Worm (Caenorhabditis elegans): ENCODE results near the gene str-85.

str-85 gene

DNA sequence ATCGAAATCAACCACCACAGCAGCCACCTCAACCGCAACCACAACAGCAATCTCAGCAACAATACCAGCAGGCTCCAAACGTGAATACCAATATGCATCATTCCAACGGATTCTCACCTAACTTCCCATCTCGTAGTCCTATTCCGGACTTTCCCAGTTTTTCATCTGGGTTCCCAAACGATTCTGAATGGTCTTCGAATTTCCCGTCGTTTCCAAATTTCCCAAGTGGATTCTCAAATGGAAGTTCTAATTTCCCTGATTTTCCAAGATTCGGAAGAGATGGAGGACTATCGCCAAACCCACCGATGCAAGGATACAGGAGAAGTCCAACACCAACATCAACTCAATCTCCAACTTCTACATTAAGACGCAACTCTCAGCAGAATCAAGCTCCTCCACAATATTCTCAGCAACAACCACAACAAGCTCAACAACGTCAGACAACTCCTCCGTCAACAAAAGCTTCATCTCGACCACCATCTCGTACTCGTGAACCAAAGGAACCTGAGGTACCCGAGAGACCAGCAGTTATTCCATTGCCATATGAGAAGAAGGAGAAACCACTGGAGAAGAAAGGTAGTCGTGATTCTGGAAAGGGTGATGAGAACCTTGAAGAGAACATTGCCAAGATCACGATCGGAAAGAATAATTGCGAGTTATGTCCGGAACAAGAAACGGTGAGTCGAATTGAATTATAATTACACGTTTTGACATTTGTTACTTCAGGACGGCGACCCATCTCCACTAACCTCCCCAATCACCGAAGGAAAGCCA, 48.0 kb downstream of the str-85 start:
- peak; percentile 75 for TF ChIP-seq ama-1 (optimal IDR thresholded peaks at IDR 0.05)
- no peak for TF ChIP-seq nhr-11 (tag; optimal IDR thresholded peaks at IDR 0.05)

DNA sequence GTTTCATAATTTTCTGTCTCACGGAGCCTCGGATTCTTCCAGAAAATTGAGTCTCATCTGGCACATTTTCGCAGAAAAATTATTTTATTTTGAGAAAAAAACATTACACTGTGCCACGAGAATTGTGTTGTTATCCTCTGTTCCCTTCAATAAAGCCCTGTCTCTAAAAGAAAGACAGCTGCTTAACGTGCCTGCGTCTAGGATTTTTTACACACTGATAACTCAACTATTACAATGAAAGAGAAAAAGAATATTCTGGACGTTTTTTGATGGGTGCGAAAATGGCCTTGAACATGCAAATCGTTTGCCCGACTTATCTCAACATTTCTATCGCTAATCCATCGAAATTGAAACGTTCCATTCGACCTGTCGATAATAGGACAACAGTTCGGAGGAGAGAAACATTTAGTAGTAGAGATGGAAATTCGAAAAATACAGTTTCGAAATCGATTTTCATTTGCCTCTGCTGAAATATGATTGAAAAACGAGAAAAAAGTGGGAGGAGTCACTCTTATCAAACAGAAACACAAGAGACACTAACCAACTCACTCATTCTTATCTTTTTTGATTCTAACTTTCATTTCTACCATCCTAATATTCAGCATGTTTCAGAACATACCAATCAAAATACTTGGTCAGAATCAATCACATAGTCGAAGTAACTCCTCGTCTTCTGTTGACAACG, 48.7 kb downstream of the str-85 start:
- TF ChIP-seq lsy-2 (tag; optimal IDR thresholded peaks at IDR 0.05), result peak in 1 of 2 experiments; percentile 10
- no peak for TF ChIP-seq ztf-1 (GFP tag; conservative IDR thresholded peaks at IDR 0.05)
- peak; percentile 48 for TF ChIP-seq ceh-16 (tag; optimal IDR thresholded peaks at IDR 0.05)
- TF ChIP-seq lin-39 (tag; optimal IDR thresholded peaks at IDR 0.05), result no peak
- TF ChIP-seq unc-62 (GFP tag; optimal IDR thresholded peaks at IDR 0.05), result no peak
- TF ChIP-seq peb-1 (tag; optimal IDR thresholded peaks at IDR 0.05), result no peak
- TF ChIP-seq C34F6.9 (tag; optimal IDR thresholded peaks at IDR 0.05), result peak; percentile 47
- no peak for TF ChIP-seq nhr-77 (tag; optimal IDR thresholded peaks at IDR 0.05)
- TF ChIP-seq nhr-129 (tag; optimal IDR thresholded peaks at IDR 0.05), result peak; percentile 12
- TF ChIP-seq nhr-6 (tag; optimal IDR thresholded peaks at IDR 0.05), result peak; percentile 34
- no peak for TF ChIP-seq snpc-4 (tag; optimal IDR thresholded peaks at IDR 0.05)
- peak; percentile 62 for TF ChIP-seq fos-1 (tag; optimal IDR thresholded peaks at IDR 0.05)
- peak; percentile 5 for TF ChIP-seq F13H6.1 (tag; optimal IDR thresholded peaks at IDR 0.05)

DNA sequence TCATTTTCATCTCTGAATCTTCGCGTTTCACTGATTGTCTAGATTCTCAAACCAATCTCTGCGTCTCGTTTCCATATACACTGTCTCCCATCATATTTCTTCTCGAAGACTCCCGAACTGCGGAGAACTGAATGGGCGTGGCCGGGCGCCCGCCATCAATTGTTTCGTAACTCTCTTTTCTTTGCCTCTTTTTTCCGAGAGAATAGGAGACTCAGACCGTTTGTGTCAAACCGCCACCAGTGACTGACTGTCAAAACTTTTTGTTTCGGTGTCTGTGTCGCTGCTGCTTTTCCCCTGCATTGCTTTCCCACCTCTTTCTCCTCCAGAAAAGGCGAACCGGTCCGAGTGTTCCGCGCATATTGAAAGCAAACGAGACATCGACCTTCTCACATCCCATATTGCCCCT, 49.5 kb downstream of the str-85 start, which contains the start of gene unc-23:
Gene unc-23 (plus strand): TSS at position 176 of the 406 bp plus-strand sequence.
- TF ChIP-seq sem-4 (tag; optimal IDR thresholded peaks at IDR 0.05) (peak; percentile 95), lin-39 (tag; optimal IDR thresholded peaks at IDR 0.05) (no peak), lin-13 (GFP tag; optimal IDR thresholded peaks at IDR 0.05) (peak; percentile 50), Y55F3AM.14 (GFP tag; optimal IDR thresholded peaks at IDR 0.05) (peak; percentile 51), F13H6.1 (tag; optimal IDR thresholded peaks at IDR 0.05) (peak; percentile 94), crh-2 (tag; optimal IDR thresholded peaks at IDR 0.05) (peak; percentile 82), peb-1 (tag; optimal IDR thresholded peaks at IDR 0.05) (no peak), lin-11 (tag; optimal IDR thresholded peaks at IDR 0.05) (peak; percentile 37), nhr-21 (tag; optimal IDR thresholded peaks at IDR 0.05) (peak; percentile 77), ztf-4 (tag; optimal IDR thresholded peaks at IDR 0.05) (peak; percentile 65), sma-9 (GFP tag; optimal IDR thresholded peaks at IDR 0.05) (peak; percentile 89), sma-9 (tag; optimal IDR thresholded peaks at IDR 0.05) (no peak), blmp-1 (tag; optimal IDR thresholded peaks at IDR 0.05; ENCODE audit: insufficient read depth) (peak; percentile 91), nhr-6 (tag; optimal IDR thresholded peaks at IDR 0.05) (peak; percentile 72), mbf-1 (tag; optimal IDR thresholded peaks at IDR 0.05) (no peak), unc-39 (tag; optimal IDR thresholded peaks at IDR 0.05) (no peak), mab-5 (tag; optimal IDR thresholded peaks at IDR 0.05) (no peak), sma-3 (GFP tag; optimal IDR thresholded peaks at IDR 0.05) (peak; percentile 97), gmeb-1 (tag; optimal IDR thresholded peaks at IDR 0.05) (peak; percentile 76), ceh-16 (tag; optimal IDR thresholded peaks at IDR 0.05) (peak; percentile 59), C34F6.9 (tag; optimal IDR thresholded peaks at IDR 0.05) (peak; percentile 54), nhr-25 (tag; optimal IDR thresholded peaks at IDR 0.05) (peak; percentile 86), nhr-129 (tag; optimal IDR thresholded peaks at IDR 0.05) (peak; percentile 80), nhr-77 (tag; optimal IDR thresholded peaks at IDR 0.05) (peak; percentile 56), fos-1 (tag; optimal IDR thresholded peaks at IDR 0.05) (peak; percentile 89), lsy-2 (tag; optimal IDR thresholded peaks at IDR 0.05) (peak; percentile 60 to 73), ztf-11 (tag; optimal IDR thresholded peaks at IDR 0.05) (no peak), egl-27 (tag; optimal IDR thresholded peaks at IDR 0.05) (peak; percentile 68), elt-1 (tag; optimal IDR thresholded peaks at IDR 0.05) (no peak), ZK546.5 (tag; optimal IDR thresholded peaks at IDR 0.05) (no peak)

DNA sequence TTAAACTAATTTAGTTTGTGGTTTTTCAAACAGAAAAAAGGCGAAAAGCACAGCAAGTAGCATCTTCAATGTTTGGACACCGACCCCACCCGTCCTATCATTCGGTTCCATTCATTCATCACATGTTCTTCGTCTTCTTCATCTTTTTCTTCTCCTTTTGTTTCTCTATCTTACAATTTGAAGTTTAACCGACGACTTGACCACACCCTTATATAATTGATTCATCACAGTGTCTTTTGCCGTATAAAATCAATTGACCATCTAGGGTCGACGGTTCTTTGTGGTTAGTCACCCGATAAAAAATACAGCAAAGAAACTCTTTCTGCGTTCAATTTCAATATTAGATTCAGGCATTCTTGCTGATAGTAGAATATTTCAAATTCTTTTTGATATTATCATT, 50.5 kb downstream of the str-85 start:
- TF ChIP-seq crh-2 (tag; optimal IDR thresholded peaks at IDR 0.05), result peak; percentile 36
- TF ChIP-seq nhr-6 (tag; optimal IDR thresholded peaks at IDR 0.05), result no peak
- peak; percentile 80 for TF ChIP-seq fos-1 (tag; optimal IDR thresholded peaks at IDR 0.05)
- TF ChIP-seq blmp-1 (tag; optimal IDR thresholded peaks at IDR 0.05; ENCODE audit: insufficient read depth), result peak; percentile 10
- TF ChIP-seq lsy-2 (tag; optimal IDR thresholded peaks at IDR 0.05), result peak in 1 of 2 experiments; percentile 24
- TF ChIP-seq ztf-4 (tag; optimal IDR thresholded peaks at IDR 0.05), result no peak
- TF ChIP-seq sma-3 (GFP tag; optimal IDR thresholded peaks at IDR 0.05), result peak; percentile 40
- TF ChIP-seq nhr-21 (tag; optimal IDR thresholded peaks at IDR 0.05), result peak; percentile 31
- peak; percentile 77 for TF ChIP-seq ama-1 (optimal IDR thresholded peaks at IDR 0.05)
- no peak for TF ChIP-seq mbf-1 (tag; optimal IDR thresholded peaks at IDR 0.05)
- peak; percentile 48 for TF ChIP-seq nhr-129 (tag; optimal IDR thresholded peaks at IDR 0.05)
- peak; percentile 64 for TF ChIP-seq sma-9 (GFP tag; optimal IDR thresholded peaks at IDR 0.05)
- no peak for TF ChIP-seq sma-9 (tag; optimal IDR thresholded peaks at IDR 0.05)
- TF ChIP-seq gmeb-1 (tag; optimal IDR thresholded peaks at IDR 0.05), result peak; percentile 29
- TF ChIP-seq zag-1 (tag; optimal IDR thresholded peaks at IDR 0.05), result no peak
- TF ChIP-seq aly-2 (tag; optimal IDR thresholded peaks at IDR 0.05), result no peak
- TF ChIP-seq peb-1 (tag; optimal IDR thresholded peaks at IDR 0.05), result no peak
- TF ChIP-seq snpc-4 (tag; optimal IDR thresholded peaks at IDR 0.05), result no peak
- peak; percentile 22 for TF ChIP-seq nhr-25 (tag; optimal IDR thresholded peaks at IDR 0.05)
